Fruit fly (Drosophila melanogaster): Measurements from ENCODE around the gene Npc2b.

The Npc2b gene

dm6 chr3R:14108158-14108921, 19.0 kb downstream of the Npc2b start, which contains the start of gene CG12402 (continued):
- TF ChIP-seq zf30C (GFP tag; optimal IDR thresholded peaks at IDR 0.05) (peak; percentile 99), cwo (GFP tag; optimal IDR thresholded peaks at IDR 0.05) (peak; percentile 75), sc (optimal IDR thresholded peaks at IDR 0.05) (no peak), sc (GFP tag; optimal IDR thresholded peaks at IDR 0.05) (peak; percentile 68), CG8290 (GFP tag; optimal IDR thresholded peaks at IDR 0.05) (peak; percentile 82), CG8290 (tag; optimal IDR thresholded peaks at IDR 0.05) (peak; percentile 53 to 90), CG6854 (GFP tag; optimal IDR thresholded peaks at IDR 0.05) (peak; percentile 68), CG3726 (GFP tag; IDR thresholded peaks at IDR 0.05) (peak; percentile 81; the same call in 2 of the 3 replicates), disco-r (GFP tag; optimal IDR thresholded peaks at IDR 0.05) (peak; percentile 20), al (GFP tag; IDR thresholded peaks at IDR 0.05) (peak; percentile 25; the same call in 1 of the 2 replicates), CG10321 (GFP tag; IDR thresholded peaks at IDR 0.05) (peak; percentile 67), CG10147 (GFP tag; optimal IDR thresholded peaks at IDR 0.05) (peak; percentile 70), odd (GFP tag; optimal IDR thresholded peaks at IDR 0.05) (peak; percentile 69), CG8359 (GFP tag; optimal IDR thresholded peaks at IDR 0.05; ENCODE audit: borderline replicate concordance) (peak; percentile 65), Oaz (GFP tag; IDR thresholded peaks at IDR 0.05) (peak; percentile 75), mam (GFP tag; optimal IDR thresholded peaks at IDR 0.05) (peak; percentile 59), CG14441 (GFP tag; IDR thresholded peaks at IDR 0.05) (peak; percentile 89), pho (GFP tag; optimal IDR thresholded peaks at IDR 0.05) (peak; percentile 36), tgo (GFP tag; IDR thresholded peaks at IDR 0.05) (peak; percentile 86), Lim3 (GFP tag; IDR thresholded peaks at IDR 0.05) (peak; percentile 34; the same call in 1 of the 2 replicates), Hey (tag; optimal IDR thresholded peaks at IDR 0.05) (no peak), CG16815 (GFP tag; optimal IDR thresholded peaks at IDR 0.05) (peak; percentile 43), Vsx1 (GFP tag; optimal IDR thresholded peaks at IDR 0.05) (peak; percentile 75), shn (GFP tag; optimal IDR thresholded peaks at IDR 0.05) (peak; percentile 56), CkIIα-i1 (GFP tag; IDR thresholded peaks at IDR 0.05) (no peak), CG17568 (GFP tag; optimal IDR thresholded peaks at IDR 0.05) (peak; percentile 99), CG11695 (GFP tag; IDR thresholded peaks at IDR 0.05) (peak; percentile 89), twi (tag; optimal IDR thresholded peaks at IDR 0.05) (peak; percentile 16), grau (tag; optimal IDR thresholded peaks at IDR 0.05) (peak; percentile 98), PHDP (tag; optimal IDR thresholded peaks at IDR 0.05) (peak; percentile 87), ase (GFP tag; IDR thresholded peaks at IDR 0.05) (peak; percentile 85; the same call in 2 of the 3 replicates), CG4424 (GFP tag; optimal IDR thresholded peaks at IDR 0.05) (peak; percentile 88), her (GFP tag; optimal IDR thresholded peaks at IDR 0.05) (peak; percentile 72), CG18599 (GFP tag; optimal IDR thresholded peaks at IDR 0.05) (peak; percentile 88), unpg (GFP tag; optimal IDR thresholded peaks at IDR 0.05) (peak; percentile 90), dmrt99B (tag; optimal IDR thresholded peaks at IDR 0.05) (peak; percentile 92), CG2199 (GFP tag; IDR thresholded peaks at IDR 0.05) (peak; percentile 84), kay (GFP tag; optimal IDR thresholded peaks at IDR 0.05) (peak; percentile 76), CG12299 (tag; optimal IDR thresholded peaks at IDR 0.05) (peak; percentile 74), CG13287 (GFP tag; IDR thresholded peaks at IDR 0.05; ENCODE audit: partially characterized antibody) (peak; percentile 57), otp (GFP tag; IDR thresholded peaks at IDR 0.05) (peak; percentile 92), sima (GFP tag; optimal IDR thresholded peaks at IDR 0.05) (no peak), Ravus (GFP tag; IDR thresholded peaks at IDR 0.05) (peak; percentile 48), fd102C (GFP tag; optimal IDR thresholded peaks at IDR 0.05) (no peak), CG17186 (GFP tag; optimal IDR thresholded peaks at IDR 0.05) (peak; percentile 50), Hand (GFP tag; optimal IDR thresholded peaks at IDR 0.05) (peak; percentile 29), sna (GFP tag; IDR thresholded peaks at IDR 0.05; ENCODE audit: partially characterized antibody) (peak; percentile 19; the same call in 1 of the 2 replicates), chn (GFP tag; optimal IDR thresholded peaks at IDR 0.05) (peak; percentile 87), CG1832 (GFP tag; optimal IDR thresholded peaks at IDR 0.05) (no peak)

Data from whole organism, embryonic.